Worm (Caenorhabditis elegans) whole organism, L1 larva: ENCODE results near the gene srd-67.

ENCODE experiments used
- fkh-10 ChIP-seq: sonication (generic microtip); optimal IDR thresholded peaks from 2 replicates; lab custom pipeline; 2017; ENCODE audit warnings: missing biosample characterization, missing genetic modification reagents, missing genetic modification characterization
- lin-39 ChIP-seq: fragments of 150-350 bp; optimal IDR thresholded peaks from 2 replicates; lab custom pipeline; 2014; ENCODE audit warnings: missing biosample characterization, missing genetic modification reagents, missing genetic modification characterization

- TF ChIP-seq fkh-10 (GFP tag; lab: Kevin White, UChicago) = no peak
- no peak for TF ChIP-seq lin-39 (tag; lab: Kevin White, UChicago)
Observed at ce11 chrIII:2259329-2259728, 13.7 kb upstream of the srd-67 start.
